Worm (Caenorhabditis elegans) whole organism, young adult: ENCODE measurements around the gene sdhb-1.

Experiments
- B0336.3 ChIP-seq: fragments of 200-800 bp; sonication (Bioruptor generic); IDR thresholded peaks from 2 replicates; pipeline ENCODE4 v1.3.6; 2022; ENCODE audit warnings: missing genetic modification characterization, missing compliant biosample characterization
- D2030.7 ChIP-seq: fragments of 200-800 bp; sonication (Bioruptor generic); IDR thresholded peaks from 2 replicates; pipeline ENCODE4 v1.3.6; 2022; ENCODE audit warnings: missing genetic modification reagents, missing genetic modification characterization, missing compliant biosample characterization
- F52B5.7 ChIP-seq: sonication (generic microtip); optimal IDR thresholded peaks from 2 replicates; lab custom pipeline; 2016; ENCODE audit warnings: mild to moderate bottlenecking, missing genetic modification characterization, missing compliant biosample characterization
- ama-1 ChIP-seq, 3 experiments: fragments of 150-350 bp in 1 of 3; sonication (generic microtip) in 2 of 3; optimal IDR thresholded peaks; 2 replicates each; lab custom pipeline; 2014 to 2018; ENCODE audit warnings: missing biosample characterization in 2 of 3, missing genetic modification characterization in 2 of 3, missing genetic modification reagents in 2 of 3
- hrde-1 ChIP-seq: sonication (generic microtip); optimal IDR thresholded peaks from 2 replicates; lab custom pipeline; 2016; ENCODE audit warnings: missing genetic modification characterization, mild to moderate bottlenecking, missing compliant biosample characterization, moderate library complexity, missing genotype, missing genetic modification reagents, borderline replicate concordance
- mes-4 ChIP-seq: sonication (generic microtip); optimal IDR thresholded peaks from 2 replicates; lab custom pipeline; 2016; ENCODE audit warnings: missing genotype, missing genetic modification characterization, missing compliant biosample characterization
- nhr-120 ChIP-seq: fragments of 200-800 bp; sonication (Bioruptor generic); IDR thresholded peaks from 2 replicates; pipeline ENCODE4 v1.3.6; 2022; ENCODE audit warnings: missing genetic modification characterization, missing compliant biosample characterization
- somi-1 ChIP-seq: fragments of 200-800 bp; sonication (Bioruptor generic); optimal IDR thresholded peaks from 2 replicates; lab custom pipeline; 2018; ENCODE audit warnings: mild to moderate bottlenecking, missing genetic modification characterization, missing compliant biosample characterization

DNA sequence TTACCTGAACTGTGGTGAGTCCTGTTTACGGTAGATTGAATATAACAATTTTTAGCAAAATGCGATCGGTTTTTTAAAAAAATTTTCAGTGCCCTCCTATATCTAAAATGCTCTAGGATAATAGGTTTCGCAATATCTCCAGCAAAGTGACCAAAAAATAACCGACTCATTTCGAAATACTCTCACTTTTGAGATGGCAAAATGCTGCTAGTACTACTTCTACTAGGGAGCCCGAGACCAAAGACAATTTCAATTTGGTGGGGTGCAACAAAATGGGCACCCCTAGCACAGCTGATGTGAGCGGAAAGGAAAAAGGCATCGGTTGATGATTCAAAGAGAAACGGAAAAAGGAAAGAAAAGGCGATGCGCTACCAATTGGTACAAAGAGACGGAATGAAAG, 49.0 kb downstream of the sdhb-1 start:
- no peak for TF ChIP-seq ama-1 (optimal IDR thresholded peaks at IDR 0.05; lab: Kevin White, UChicago)
- TF ChIP-seq ama-1 (GFP tag; optimal IDR thresholded peaks at IDR 0.05; lab: Kevin White, UChicago), result no peak
- TF ChIP-seq nhr-120 (GFP tag; lab: Robert Waterston, UW), result no peak
- no peak for TF ChIP-seq mes-4 (tag; lab: Kevin White, UChicago)
- TF ChIP-seq hrde-1 (tag; lab: Kevin White, UChicago), result no peak
- TF ChIP-seq somi-1, result no peak
- no peak for TF ChIP-seq D2030.7 (GFP tag; lab: Robert Waterston, UW)
- TF ChIP-seq F52B5.7 (tag; lab: Kevin White, UChicago), result no peak
- no peak for TF ChIP-seq B0336.3 (GFP tag; lab: Robert Waterston, UW)
